Worm (Caenorhabditis elegans) whole organism, L4/young adult: ENCODE results near the gene C46F4.3.

Experiments used
- dao-5 ChIP-seq: sonication (generic microtip); optimal IDR thresholded peaks from 2 replicates; lab custom pipeline; 2016; ENCODE audit warnings: missing genotype, missing genetic modification characterization, moderate library complexity, missing compliant biosample characterization
- him-1 ChIP-seq: sonication (generic microtip); optimal IDR thresholded peaks from 2 replicates; lab custom pipeline; 2016; ENCODE audit warnings: missing genotype, missing genetic modification reagents, missing genetic modification characterization, missing compliant biosample characterization

- TF ChIP-seq him-1 = no peak
- no peak for TF ChIP-seq dao-5
These were observed 29.8 kb upstream of the C46F4.3 start for ce11 chrX:5905764-5906163.
